Fruit fly (Drosophila melanogaster): ENCODE data around the gene NimC4.

Gene NimC4

dm6 chr2L:14013478-14013877 lies 33.9 kb upstream of the NimC4 start (continued):
- TF ChIP-seq Med (GFP tag) (peak; percentile 62), CG2889 (GFP tag; IDR thresholded peaks at IDR 0.05) (no peak), HmgZ (tag; optimal IDR thresholded peaks at IDR 0.05) (peak; percentile 28), GATAe (GFP tag; conservative IDR thresholded peaks at IDR 0.05) (peak; percentile 96), sd (tag; optimal IDR thresholded peaks at IDR 0.05) (peak; percentile 37), Deaf1 (tag; optimal IDR thresholded peaks at IDR 0.05) (peak; percentile 59), mirr (GFP tag; optimal IDR thresholded peaks at IDR 0.05) (peak; percentile 86), lilli (GFP tag; optimal IDR thresholded peaks at IDR 0.05) (peak; percentile 27), CG11456 (GFP tag; IDR thresholded peaks at IDR 0.05) (0 out of 3 replicates have a peak, but pooled peaks have one; percentile 53), CG5180 (GFP tag; optimal IDR thresholded peaks at IDR 0.05) (peak; percentile 23), Taf1 (GFP tag; IDR thresholded peaks at IDR 0.05) (no peak), CG3163 (GFP tag; optimal IDR thresholded peaks at IDR 0.05) (no peak), CG14965 (GFP tag; optimal IDR thresholded peaks at IDR 0.05; ENCODE audit: borderline replicate concordance) (no peak), zfh1 (GFP tag; IDR thresholded peaks at IDR 0.05) (peak; percentile 57; the same call in 1 of the 3 replicates), chinmo (GFP tag; IDR thresholded peaks at IDR 0.05; ENCODE audit: partially characterized antibody) (0 out of 4 replicates have a peak, but pooled peaks have one; percentile 66), CG11247 (GFP tag; IDR thresholded peaks at IDR 0.05) (0 out of 2 replicates have a peak, but pooled peaks have one; percentile 11), nau (GFP tag; optimal IDR thresholded peaks at IDR 0.05) (no peak), CG12071 (GFP tag; optimal IDR thresholded peaks at IDR 0.05) (peak; percentile 5), CG7987 (GFP tag; optimal IDR thresholded peaks at IDR 0.05) (peak; percentile 72), chif (GFP tag; optimal IDR thresholded peaks at IDR 0.05) (no peak), Oli (tag; optimal IDR thresholded peaks at IDR 0.05) (no peak), Six4 (GFP tag; optimal IDR thresholded peaks at IDR 0.05) (no peak), Gug (GFP tag; IDR thresholded peaks at IDR 0.05) (no peak), CG13894 (tag; optimal IDR thresholded peaks at IDR 0.05) (peak; percentile 54), sens (GFP tag) (peak; percentile 64), CG6175 (GFP tag; IDR thresholded peaks at IDR 0.05) (peak; percentile 55; the same call in 1 of the 3 replicates), CG2678 (tag; optimal IDR thresholded peaks at IDR 0.05) (peak; percentile 14), her (GFP tag; optimal IDR thresholded peaks at IDR 0.05) (peak; percentile 19), cwo (GFP tag; optimal IDR thresholded peaks at IDR 0.05) (peak; percentile 89), CG12155 (GFP tag; optimal IDR thresholded peaks at IDR 0.05) (no peak), CG18599 (GFP tag; optimal IDR thresholded peaks at IDR 0.05) (peak; percentile 49), CG16863 (GFP tag; optimal IDR thresholded peaks at IDR 0.05) (no peak), inv (GFP tag; IDR thresholded peaks at IDR 0.05; ENCODE audit: partially characterized antibody) (no peak), CG8290 (GFP tag; optimal IDR thresholded peaks at IDR 0.05) (no peak), CG8290 (tag; optimal IDR thresholded peaks at IDR 0.05) (peak in 1 of 2 experiments; percentile 60), Stat92E (GFP tag; optimal IDR thresholded peaks at IDR 0.05) (no peak), CG9876 (GFP tag; optimal IDR thresholded peaks at IDR 0.05) (peak; percentile 15), CG15479 (GFP tag; optimal IDR thresholded peaks at IDR 0.05) (peak; percentile 89), CG17361 (GFP tag; IDR thresholded peaks at IDR 0.05) (no peak), D19B (GFP tag; optimal IDR thresholded peaks at IDR 0.05) (peak; percentile 18), B-H2 (GFP tag; optimal IDR thresholded peaks at IDR 0.05) (peak; percentile 17), Fer1 (GFP tag; optimal IDR thresholded peaks at IDR 0.05) (peak; percentile 12), sug (tag; optimal IDR thresholded peaks at IDR 0.05) (peak; percentile 91), CG18619 (GFP tag; optimal IDR thresholded peaks at IDR 0.05) (no peak), CG10543 (GFP tag; optimal IDR thresholded peaks at IDR 0.05) (peak; percentile 73), gro (GFP tag; optimal IDR thresholded peaks at IDR 0.05) (peak; percentile 24), CG32767 (GFP tag; IDR thresholded peaks at IDR 0.05) (no peak), Dbx (GFP tag; IDR thresholded peaks at IDR 0.05) (0 out of 3 replicates have a peak, but pooled peaks have one; percentile 42), Pdp1 (GFP tag; optimal IDR thresholded peaks at IDR 0.05) (peak in 1 of 2 experiments; percentile 39), Fer3 (tag; optimal IDR thresholded peaks at IDR 0.05) (peak; percentile 14)
